Worm (Caenorhabditis elegans): Measurements from ENCODE around the gene srx-13.

- TF ChIP-seq ceh-48 (tag; optimal IDR thresholded peaks at IDR 0.05) = no peak
- peak; percentile 41 for TF ChIP-seq tbx-2 (tag; optimal IDR thresholded peaks at IDR 0.05)
- TF ChIP-seq hlh-13 (GFP tag; optimal IDR thresholded peaks at IDR 0.05) = no peak
- no peak for TF ChIP-seq K02D7.2 (tag; optimal IDR thresholded peaks at IDR 0.05)
- TF ChIP-seq ttx-3 (tag; optimal IDR thresholded peaks at IDR 0.05) = no peak
- TF ChIP-seq pqm-1 (tag; optimal IDR thresholded peaks at IDR 0.05) = no peak
- TF ChIP-seq ama-1 (optimal IDR thresholded peaks at IDR 0.05) = no peak
- TF ChIP-seq unc-42 (tag; optimal IDR thresholded peaks at IDR 0.05) = peak; percentile 20
Observed at ce11 chrIV:1067430-1067829, 51.0 kb downstream of the srx-13 start, which contains the start of gene znf-782.

Data from whole organism, late embryonic.